Worm (Caenorhabditis elegans) whole organism, L1 larva: Measurements from ENCODE around the gene sma-5.

Experiments
- F16B12.6 ChIP-seq: fragments of 150-350 bp; optimal IDR thresholded peaks from 2 replicates; lab custom pipeline; 2014; ENCODE audit warnings: missing biosample characterization, missing genetic modification characterization
- Y116A8C.19 ChIP-seq: sonication (generic microtip); optimal IDR thresholded peaks from 2 replicates; lab custom pipeline; 2016; ENCODE audit warnings: missing compliant biosample characterization, missing genetic modification characterization, borderline replicate concordance
- aha-1 ChIP-seq: fragments of 150-350 bp; optimal IDR thresholded peaks from 2 replicates; lab custom pipeline; 2014; ENCODE audit warnings: missing biosample characterization, missing genetic modification characterization
- aly-2 ChIP-seq: fragments of 150-350 bp; optimal IDR thresholded peaks from 2 replicates; lab custom pipeline; 2014; ENCODE audit warnings: missing biosample characterization, missing genetic modification characterization
- blmp-1 ChIP-seq: fragments of 150-350 bp; optimal IDR thresholded peaks from 2 replicates; lab custom pipeline; 2014; ENCODE audit warnings: missing biosample characterization, missing genetic modification characterization
- ceh-8 ChIP-seq: fragments of 200-800 bp; sonication (Bioruptor generic); optimal IDR thresholded peaks from 2 replicates; lab custom pipeline; 2018; ENCODE audit warnings: mild to moderate bottlenecking, missing genetic modification characterization, moderate library complexity, missing compliant biosample characterization
- ceh-90 ChIP-seq: sonication (generic microtip); optimal IDR thresholded peaks from 2 replicates; lab custom pipeline; 2016; ENCODE audit warnings: missing genetic modification characterization, missing compliant biosample characterization
- dpl-1 ChIP-seq, 3 experiments: fragments of 150-350 bp in 2 of 3; sonication (generic microtip) in 1 of 3; optimal IDR thresholded peaks; 2 replicates each; lab custom pipeline; 2014 to 2017; ENCODE audit warnings: missing biosample characterization in 3 of 3, missing genetic modification characterization in 3 of 3, missing genetic modification reagents in 3 of 3
- dsc-1 ChIP-seq: sonication (generic microtip); optimal IDR thresholded peaks from 2 replicates; lab custom pipeline; 2016; ENCODE audit warnings: mild to moderate bottlenecking, missing genetic modification characterization, missing compliant biosample characterization
- efl-1 ChIP-seq, 4 experiments: fragments of 150-350 bp; optimal IDR thresholded peaks in 3 of 4; peaks in 1 of 4; 1 replicate in 1 of 4; 2 replicates in 3 of 4; lab custom pipeline; 2014; ENCODE audit warnings: missing biosample characterization in 2 of 4, missing genetic modification characterization in 2 of 4, missing genetic modification reagents in 2 of 4
- elt-3 ChIP-seq, 6 experiments: fragments of 150-350 bp in 1 of 6; sonication (generic microtip); optimal IDR thresholded peaks; 2 replicates each; lab custom pipeline; 2017 to 2018; ENCODE audit warnings: missing biosample characterization in 6 of 6, missing genetic modification characterization in 6 of 6, inconsistent platforms in 1 of 6
- ets-5 ChIP-seq: fragments of 200-800 bp; sonication (Bioruptor generic); IDR thresholded peaks from 2 replicates; pipeline ENCODE4 v1.3.6; 2022; ENCODE audit warnings: missing genetic modification characterization, missing compliant biosample characterization
- fkh-4 ChIP-seq: sonication (generic microtip); optimal IDR thresholded peaks from 2 replicates; lab custom pipeline; 2016; ENCODE audit warnings: missing compliant biosample characterization, missing genetic modification characterization, borderline replicate concordance
- fkh-8 ChIP-seq: sonication (generic microtip); optimal IDR thresholded peaks from 2 replicates; lab custom pipeline; 2016; ENCODE audit warnings: mild to moderate bottlenecking, missing genetic modification characterization, missing compliant biosample characterization
- hlh-17 ChIP-seq: fragments of 200-800 bp; sonication (Bioruptor generic); optimal IDR thresholded peaks from 2 replicates; lab custom pipeline; 2018; ENCODE audit warnings: missing genetic modification characterization, mild to moderate bottlenecking, missing compliant biosample characterization, moderate library complexity, borderline replicate concordance
- hpl-2 ChIP-seq: fragments of 150-350 bp; optimal IDR thresholded peaks from 2 replicates; lab custom pipeline; 2014; ENCODE audit warnings: missing biosample characterization, missing genetic modification reagents, missing genetic modification characterization
- irx-1 ChIP-seq: sonication (generic microtip); optimal IDR thresholded peaks from 2 replicates; lab custom pipeline; 2016; ENCODE audit warnings: missing genetic modification characterization, missing compliant biosample characterization
- jun-1 ChIP-seq: fragments of 150-350 bp; optimal IDR thresholded peaks from 2 replicates; lab custom pipeline; 2014; ENCODE audit warnings: missing biosample characterization, missing genetic modification reagents, missing genetic modification characterization
- lin-13 ChIP-seq: fragments of 150-350 bp; optimal IDR thresholded peaks from 2 replicates; lab custom pipeline; 2014; ENCODE audit warnings: missing biosample characterization, missing genetic modification reagents, missing genetic modification characterization
- lin-14 ChIP-seq: fragments of 200-800 bp; sonication (Bioruptor generic); optimal IDR thresholded peaks from 2 replicates; lab custom pipeline; 2018; ENCODE audit warnings: mild to moderate bottlenecking, missing genetic modification characterization, moderate library complexity, missing compliant biosample characterization
- lin-35 ChIP-seq, 2 experiments: fragments of 150-350 bp; optimal IDR thresholded peaks; 2 replicates each; lab custom pipeline; 2014; ENCODE audit warnings: missing biosample characterization in 2 of 2, missing genetic modification characterization in 2 of 2, missing genetic modification reagents in 2 of 2
- lin-39 ChIP-seq: fragments of 150-350 bp; optimal IDR thresholded peaks from 2 replicates; lab custom pipeline; 2014; ENCODE audit warnings: missing biosample characterization, missing genetic modification reagents, missing genetic modification characterization
- lir-3 ChIP-seq: sonication (generic microtip); optimal IDR thresholded peaks from 2 replicates; lab custom pipeline; 2016; ENCODE audit warnings: mild to moderate bottlenecking, missing genetic modification characterization, moderate library complexity, missing compliant biosample characterization; ENCODE audit not compliant: poor library complexity
- nhr-12 ChIP-seq: sonication (generic microtip); optimal IDR thresholded peaks from 2 replicates; lab custom pipeline; 2017; ENCODE audit warnings: missing biosample characterization, missing genetic modification characterization
- nhr-19 ChIP-seq: fragments of 200-800 bp; sonication (Bioruptor generic); conservative IDR thresholded peaks from 2 replicates; pipeline ENCODE4 v1.3.6; 2022; ENCODE audit warnings: missing genetic modification characterization, missing compliant biosample characterization
- nhr-47 ChIP-seq: sonication (generic microtip); optimal IDR thresholded peaks from 2 replicates; lab custom pipeline; 2016; ENCODE audit warnings: mild to moderate bottlenecking, missing genetic modification characterization, moderate library complexity, missing compliant biosample characterization
- nhr-71 ChIP-seq: sonication (generic microtip); optimal IDR thresholded peaks from 2 replicates; lab custom pipeline; 2016; ENCODE audit warnings: mild to moderate bottlenecking, missing genetic modification characterization, moderate library complexity, missing compliant biosample characterization
- nhr-90 ChIP-seq: sonication (generic microtip); optimal IDR thresholded peaks from 2 replicates; lab custom pipeline; 2016; ENCODE audit warnings: mild to moderate bottlenecking, missing genetic modification characterization, missing compliant biosample characterization; ENCODE audit not compliant: poor library complexity
- pag-3 ChIP-seq: sonication (generic microtip); optimal IDR thresholded peaks from 2 replicates; lab custom pipeline; 2017; ENCODE audit warnings: missing genetic modification characterization, mild to moderate bottlenecking, missing compliant biosample characterization, antibody characterized with exemption, borderline replicate concordance; ENCODE audit not compliant: insufficient read depth
- skn-1 ChIP-seq: fragments of 150-350 bp; optimal IDR thresholded peaks from 2 replicates; lab custom pipeline; 2014; ENCODE audit warnings: missing biosample characterization, missing genetic modification characterization
- sox-4 ChIP-seq: sonication (generic microtip); optimal IDR thresholded peaks from 2 replicates; lab custom pipeline; 2016; ENCODE audit warnings: missing genetic modification characterization, missing compliant biosample characterization
- unc-30 ChIP-seq: sonication (generic microtip); optimal IDR thresholded peaks from 2 replicates; lab custom pipeline; 2017; ENCODE audit warnings: missing biosample characterization, missing genetic modification characterization
- unc-86 ChIP-seq: sonication (generic microtip); optimal IDR thresholded peaks from 2 replicates; lab custom pipeline; 2016; ENCODE audit warnings: missing genetic modification characterization, missing compliant biosample characterization
- vab-15 ChIP-seq: sonication (generic microtip); optimal IDR thresholded peaks from 2 replicates; lab custom pipeline; 2017; ENCODE audit warnings: missing genotype, mild to moderate bottlenecking, missing genetic modification characterization, missing compliant biosample characterization
- zag-1 ChIP-seq: fragments of 150-350 bp; optimal IDR thresholded peaks from 2 replicates; lab custom pipeline; 2014; ENCODE audit warnings: missing biosample characterization, missing genetic modification characterization
- ztf-11 ChIP-seq, 2 experiments: sonication (generic microtip); optimal IDR thresholded peaks; 2 replicates each; lab custom pipeline; 2016 to 2017; ENCODE audit warnings: missing genetic modification characterization in 2 of 2, missing biosample characterization in 1 of 2, missing compliant biosample characterization in 1 of 2

sma-5 gene

ce11 chrX:12005499-12005959 is at the start of gene sma-5:
sma-5 (minus strand) TSS chrX:12005549.
- TF ChIP-seq efl-1 (optimal IDR thresholded peaks at IDR 0.05; lab: Kevin White, UChicago) (no peak), efl-1 (GFP tag; optimal IDR thresholded peaks at IDR 0.05 in 1 of 2; lab: Kevin White, UChicago) (peak in 1 of 2 experiments; percentile 45), ceh-8 (GFP tag; lab: Kevin White, UChicago) (no peak), aly-2 (tag; lab: Kevin White, UChicago) (no peak)

ce11 chrX:12038728-12039127 is 33.4 kb upstream of the sma-5 start:
- TF ChIP-seq nhr-71 (peak; percentile 28), irx-1 (tag; lab: Kevin White, UChicago) (no peak), vab-15 (tag; lab: Kevin White, UChicago) (no peak), ceh-8 (GFP tag; lab: Kevin White, UChicago) (no peak), elt-3 (tag; optimal IDR thresholded peaks at IDR 0.05; lab: Kevin White, UChicago) (peak in 2 of 6 experiments; percentile 21 to 57), nhr-19 (GFP tag; lab: Robert Waterston, UW) (no peak), lin-35 (GFP tag; optimal IDR thresholded peaks at IDR 0.05; lab: Kevin White, UChicago) (no peak), fkh-8 (tag; lab: Kevin White, UChicago) (peak; percentile 49), efl-1 (optimal IDR thresholded peaks at IDR 0.05; lab: Kevin White, UChicago) (no peak), efl-1 (GFP tag; optimal IDR thresholded peaks at IDR 0.05 in 1 of 2; lab: Kevin White, UChicago) (no peak), F16B12.6 (tag; lab: Kevin White, UChicago) (no peak), hpl-2 (no peak), skn-1 (tag; lab: Kevin White, UChicago) (no peak), unc-30 (tag; lab: Kevin White, UChicago) (no peak), jun-1 (tag; lab: Kevin White, UChicago) (no peak), unc-86 (tag; lab: Kevin White, UChicago) (no peak), pag-3 (no peak), hlh-17 (no peak), ets-5 (GFP tag; lab: Robert Waterston, UW) (no peak), blmp-1 (tag; lab: Kevin White, UChicago) (peak; percentile 23), lin-14 (GFP tag; lab: Kevin White, UChicago) (peak; percentile 51), nhr-12 (tag; lab: Kevin White, UChicago) (no peak)
- TF ChIP-seq, all 84 proteins: peak for 5

ce11 chrX:12037978-12038377 is 32.6 kb upstream of the sma-5 start:
- TF ChIP-seq dpl-1 (GFP tag; optimal IDR thresholded peaks at IDR 0.05; lab: Kevin White, UChicago) = no peak
- TF ChIP-seq nhr-19 (GFP tag; lab: Robert Waterston, UW) = no peak
- TF ChIP-seq Y116A8C.19 (tag; lab: Kevin White, UChicago) = no peak
- TF ChIP-seq elt-3 (tag; optimal IDR thresholded peaks at IDR 0.05; lab: Kevin White, UChicago) = no peak
- TF ChIP-seq aha-1 (tag; lab: Kevin White, UChicago) = no peak
- peak; percentile 4 for TF ChIP-seq dsc-1 (tag; lab: Kevin White, UChicago)
- no peak for TF ChIP-seq zag-1 (tag; lab: Kevin White, UChicago)

- TF ChIP-seq lin-39 = no peak
- peak; percentile 75 for TF ChIP-seq dsc-1 (tag; lab: Kevin White, UChicago)
- no peak for TF ChIP-seq unc-86 (tag; lab: Kevin White, UChicago)
These were observed 30.8 kb upstream of the sma-5 start for ce11 chrX:12036114-12036513.

ce11 chrX:12034661-12035060 is 29.3 kb upstream of the sma-5 start:
- TF ChIP-seq hpl-2 (no peak), lin-14 (GFP tag; lab: Kevin White, UChicago) (peak; percentile 40), ceh-90 (tag; lab: Kevin White, UChicago) (no peak), fkh-8 (tag; lab: Kevin White, UChicago) (peak; percentile 76), ets-5 (GFP tag; lab: Robert Waterston, UW) (no peak), lin-13 (GFP tag; lab: Kevin White, UChicago) (no peak), blmp-1 (tag; lab: Kevin White, UChicago) (no peak), fkh-4 (tag; lab: Kevin White, UChicago) (peak; percentile 7), nhr-90 (tag; lab: Kevin White, UChicago) (no peak), ztf-11 (tag; optimal IDR thresholded peaks at IDR 0.05; lab: Kevin White, UChicago) (peak in 1 of 2 experiments; percentile 1), nhr-47 (peak; percentile 34), dsc-1 (tag; lab: Kevin White, UChicago) (peak; percentile 88), lir-3 (tag; lab: Kevin White, UChicago) (no peak), sox-4 (tag; lab: Kevin White, UChicago) (peak; percentile 22), ceh-8 (GFP tag; lab: Kevin White, UChicago) (peak; percentile 73), nhr-71 (peak; percentile 52), zag-1 (tag; lab: Kevin White, UChicago) (no peak)
